Fruit fly (Drosophila melanogaster) whole organism, embryonic: ENCODE results near the gene flw.

Experiments used
- Awh ChIP-seq: fragments of 200-800 bp; sonication (Bioruptor generic); IDR thresholded peaks from 2 replicates; pipeline ENCODE4, ENCODE4 v1.3.6; 2022; ENCODE audit warnings: missing biosample characterization, missing genetic modification characterization
- CG10366 ChIP-seq: fragments of 200-800 bp; sonication (Bioruptor generic); IDR thresholded peaks from 2 replicates; pipeline ENCODE4 v1.3.6; 2022; ENCODE audit warnings: missing biosample characterization, missing genetic modification characterization
- CG10431 ChIP-seq: fragments of 200-800 bp; sonication (Bioruptor generic); optimal IDR thresholded peaks from 3 replicates; lab custom pipeline; 2018; ENCODE audit warnings: missing biosample characterization, mild to moderate bottlenecking, missing genetic modification characterization
- CG10543 ChIP-seq: fragments of 200-800 bp; sonication (Bioruptor generic); optimal IDR thresholded peaks from 3 replicates; lab custom pipeline; 2017; ENCODE audit warnings: missing biosample characterization, mild to moderate bottlenecking, missing genetic modification characterization, moderate library complexity
- CG10959 ChIP-seq: fragments of 200-800 bp; sonication (Bioruptor generic); IDR thresholded peaks from 2 replicates; pipeline ENCODE4 v1.3.6; 2022; ENCODE audit warnings: missing biosample characterization, missing genetic modification characterization
- CG11695 ChIP-seq: fragments of 200-800 bp; sonication (Bioruptor generic); IDR thresholded peaks from 3 replicates; pipeline ENCODE4 v1.3.6; 2022; ENCODE audit warnings: missing biosample characterization, missing genetic modification characterization
- CG12769 ChIP-seq: fragments of 200-800 bp; sonication (Bioruptor generic); optimal IDR thresholded peaks from 2 replicates; lab custom pipeline; 2019; ENCODE audit warnings: missing biosample characterization, mild to moderate bottlenecking, missing genetic modification characterization, moderate library complexity
- CG14441 ChIP-seq: fragments of 200-800 bp; sonication (Bioruptor generic); IDR thresholded peaks from 2 replicates; pipeline ENCODE4 v1.3.6; 2022; ENCODE audit warnings: missing biosample characterization, missing genetic modification characterization
- CG14667 ChIP-seq: fragments of 200-800 bp; sonication (Bioruptor generic); IDR thresholded peaks from 2 replicates; pipeline ENCODE4 v1.3.6; 2022; ENCODE audit warnings: missing biosample characterization, missing genetic modification characterization
- CG1602 ChIP-seq: fragments of 200-800 bp; sonication (Bioruptor generic); optimal IDR thresholded peaks from 3 replicates; lab custom pipeline; 2016; ENCODE audit warnings: missing biosample characterization, missing genetic modification characterization
- CG1603 ChIP-seq: fragments of 200-800 bp; sonication (Bioruptor generic); optimal IDR thresholded peaks from 2 replicates; lab custom pipeline; 2019; ENCODE audit warnings: missing biosample characterization, mild to moderate bottlenecking, missing genetic modification characterization, moderate library complexity
- CG16813 ChIP-seq: fragments of 200-800 bp; sonication (Bioruptor generic); IDR thresholded peaks from 3 replicates; pipeline ENCODE4 v1.3.6; 2022; ENCODE audit warnings: missing biosample characterization, missing genetic modification characterization; ENCODE audit not compliant: partially characterized antibody
- CG17186 ChIP-seq: fragments of 200-800 bp; sonication (Bioruptor generic); optimal IDR thresholded peaks from 3 replicates; lab custom pipeline; 2017; ENCODE audit warnings: missing biosample characterization, missing genetic modification reagents, missing genetic modification characterization
- CG17568 ChIP-seq: fragments of 200-800 bp; sonication (Bioruptor generic); optimal IDR thresholded peaks from 2 replicates; lab custom pipeline; 2018; ENCODE audit warnings: missing biosample characterization, mild to moderate bottlenecking, missing genetic modification characterization, moderate library complexity
- CG18011 ChIP-seq: fragments of 200-800 bp; sonication (Bioruptor generic); optimal IDR thresholded peaks from 2 replicates; lab custom pipeline; 2017; ENCODE audit warnings: missing biosample characterization, missing genetic modification characterization, mild to moderate bottlenecking, moderate library complexity, missing genotype
- CG32772 ChIP-seq: fragments of 200-800 bp; sonication (Bioruptor generic); IDR thresholded peaks from 2 replicates; pipeline ENCODE4 v1.3.6; 2022; ENCODE audit warnings: missing biosample characterization, missing genetic modification characterization
- CG3995 ChIP-seq: fragments of 200-800 bp; sonication (Bioruptor generic); optimal IDR thresholded peaks from 3 replicates; lab custom pipeline; 2016; ENCODE audit warnings: missing biosample characterization, missing genetic modification characterization
- CG6175 ChIP-seq: fragments of 200-800 bp; sonication (Bioruptor generic); IDR thresholded peaks from 3 replicates; pipeline ENCODE4 v1.3.6; 2022; ENCODE audit warnings: missing biosample characterization, missing genetic modification characterization
- CG7928 ChIP-seq: fragments of 200-800 bp; sonication (Bioruptor generic); optimal IDR thresholded peaks from 2 replicates; lab custom pipeline; 2017; ENCODE audit warnings: missing biosample characterization, mild to moderate bottlenecking, missing genetic modification characterization
- CG8359 ChIP-seq: fragments of 200-800 bp; sonication (Bioruptor generic); optimal IDR thresholded peaks from 2 replicates; lab custom pipeline; 2017; ENCODE audit warnings: missing biosample characterization, mild to moderate bottlenecking, missing genetic modification characterization, borderline replicate concordance
- CG8388 ChIP-seq: fragments of 200-800 bp; sonication (Bioruptor generic); optimal IDR thresholded peaks from 2 replicates; lab custom pipeline; 2019; ENCODE audit warnings: missing biosample characterization, mild to moderate bottlenecking, missing genetic modification characterization, moderate library complexity
- CG9727 ChIP-seq: fragments of 200-800 bp; sonication (Bioruptor generic); optimal IDR thresholded peaks from 3 replicates; lab custom pipeline; 2017; ENCODE audit warnings: missing biosample characterization, mild to moderate bottlenecking, missing genetic modification characterization
- CG9797 ChIP-seq: fragments of 200-800 bp; sonication (Bioruptor generic); optimal IDR thresholded peaks from 3 replicates; lab custom pipeline; 2018; ENCODE audit warnings: missing biosample characterization, mild to moderate bottlenecking, missing genetic modification characterization
- CG9876 ChIP-seq: fragments of 200-800 bp; sonication (Bioruptor generic); optimal IDR thresholded peaks from 2 replicates; lab custom pipeline; 2016; ENCODE audit warnings: missing biosample characterization, missing genetic modification characterization
- CG9932 ChIP-seq: fragments of 200-800 bp; sonication (Bioruptor generic); IDR thresholded peaks from 2 replicates; pipeline ENCODE4 v1.3.6; 2022; ENCODE audit warnings: missing biosample characterization, missing genetic modification characterization
- Dll ChIP-seq: fragments of 200-800 bp; sonication (Bioruptor generic); IDR thresholded peaks from 4 replicates; pipeline ENCODE4 v1.3.6; 2022; ENCODE audit warnings: missing biosample characterization, missing genetic modification characterization; ENCODE audit not compliant: partially characterized antibody
- Doc2 ChIP-seq: fragments of 200-800 bp; sonication (Bioruptor generic); IDR thresholded peaks from 2 replicates; pipeline ENCODE4 v1.3.6; 2022; ENCODE audit warnings: missing biosample characterization, missing genetic modification characterization
- HHEX ChIP-seq: fragments of 200-800 bp; sonication (Bioruptor generic); optimal IDR thresholded peaks from 3 replicates; lab custom pipeline; 2017; ENCODE audit warnings: missing biosample characterization, mild to moderate bottlenecking, missing genetic modification characterization, missing genetic modification reagents
- Mes4 ChIP-seq: fragments of 200-800 bp; sonication (Bioruptor generic); optimal IDR thresholded peaks from 2 replicates; lab custom pipeline; 2016; ENCODE audit warnings: missing biosample characterization, missing genetic modification characterization
- Myb ChIP-seq: fragments of 200-800 bp; sonication (Bioruptor generic); optimal IDR thresholded peaks from 2 replicates; lab custom pipeline; 2016; ENCODE audit warnings: missing biosample characterization, missing genetic modification characterization
- NFAT ChIP-seq: fragments of 200-800 bp; sonication (Bioruptor generic); IDR thresholded peaks from 2 replicates; pipeline ENCODE4 v1.3.6; 2022; ENCODE audit warnings: missing biosample characterization, missing genetic modification characterization
- Nf-YC ChIP-seq: fragments of 200-800 bp; optimal IDR thresholded peaks from 3 replicates; lab custom pipeline; 2019; ENCODE audit warnings: missing biosample characterization, mild to moderate bottlenecking, missing genetic modification characterization, moderate library complexity
- Oaz ChIP-seq: fragments of 200-800 bp; sonication (Bioruptor generic); IDR thresholded peaks from 2 replicates; pipeline ENCODE4 v1.3.6; 2022; ENCODE audit warnings: missing biosample characterization, missing genetic modification characterization
- Stat92E ChIP-seq, 3 experiments: fragments of >200 bp in 2 of 3; fragments of 200-800 bp in 1 of 3; sonication (Bioruptor generic) in 1 of 3; optimal IDR thresholded peaks; 2 replicates each; lab custom pipeline; 2017 to 2019; ENCODE audit warnings: missing biosample characterization in 3 of 3, missing genetic modification characterization in 3 of 3, mild to moderate bottlenecking in 1 of 3, moderate library complexity in 1 of 3
- ab ChIP-seq: fragments of 200-800 bp; sonication (Bioruptor generic); optimal IDR thresholded peaks from 2 replicates; lab custom pipeline; 2016; ENCODE audit warnings: missing biosample characterization, missing genetic modification characterization
- aop ChIP-seq: fragments of 200-800 bp; sonication (Bioruptor generic); IDR thresholded peaks from 2 replicates; pipeline ENCODE4 v1.3.6; 2022; ENCODE audit warnings: missing biosample characterization, missing genetic modification characterization
- bab2 ChIP-seq: fragments of 200-800 bp; sonication (Bioruptor generic); optimal IDR thresholded peaks from 2 replicates; lab custom pipeline; 2016; ENCODE audit warnings: missing biosample characterization, missing genetic modification characterization
- br ChIP-seq: fragments of >200 bp; optimal IDR thresholded peaks from 2 replicates; lab custom pipeline; 2017
- cato ChIP-seq: fragments of 200-800 bp; sonication (Bioruptor generic); optimal IDR thresholded peaks from 2 replicates; lab custom pipeline; 2016; ENCODE audit warnings: missing biosample characterization, missing genetic modification characterization, borderline replicate concordance
- croc ChIP-seq: fragments of 200-800 bp; sonication (Bioruptor generic); conservative IDR thresholded peaks from 3 replicates; pipeline ENCODE4 v1.3.6; 2022; ENCODE audit warnings: missing biosample characterization, missing genetic modification characterization
- da ChIP-seq: fragments of 200-800 bp; sonication (Bioruptor generic); optimal IDR thresholded peaks from 2 replicates; lab custom pipeline; 2016; ENCODE audit warnings: missing biosample characterization, missing genetic modification characterization
- dmrt99B ChIP-seq: fragments of 200-800 bp; sonication (Bioruptor generic); optimal IDR thresholded peaks from 2 replicates; lab custom pipeline; 2018; ENCODE audit warnings: missing biosample characterization, mild to moderate bottlenecking, missing genetic modification characterization, moderate library complexity
- dysf ChIP-seq: fragments of 200-800 bp; sonication (Bioruptor generic); IDR thresholded peaks from 3 replicates; pipeline ENCODE4 v1.3.6; 2022; ENCODE audit warnings: missing biosample characterization, missing genetic modification characterization
- eyg ChIP-seq: fragments of 200-800 bp; sonication (Bioruptor generic); optimal IDR thresholded peaks from 3 replicates; lab custom pipeline; 2016; ENCODE audit warnings: missing biosample characterization, missing genetic modification characterization
- h ChIP-seq: fragments of >200 bp; optimal IDR thresholded peaks from 2 replicates; lab custom pipeline; 2017
- p53 ChIP-seq: fragments of 200-800 bp; sonication (Bioruptor generic); optimal IDR thresholded peaks from 2 replicates; lab custom pipeline; 2016; ENCODE audit warnings: missing biosample characterization, missing genetic modification characterization
- psq ChIP-seq: fragments of 200-800 bp; sonication (Bioruptor generic); optimal IDR thresholded peaks from 2 replicates; lab custom pipeline; 2017; ENCODE audit warnings: missing biosample characterization, missing genetic modification characterization
- seq ChIP-seq: fragments of 200-800 bp; sonication (Bioruptor generic); IDR thresholded peaks from 2 replicates; pipeline ENCODE4 v1.3.6; 2022; ENCODE audit warnings: missing biosample characterization, missing genetic modification characterization
- slp2 ChIP-seq: fragments of 200-800 bp; sonication (Bioruptor generic); optimal IDR thresholded peaks from 2 replicates; lab custom pipeline; 2016; ENCODE audit warnings: missing biosample characterization, missing genetic modification characterization
- stc ChIP-seq: fragments of 200-800 bp; sonication (Bioruptor generic); IDR thresholded peaks from 2 replicates; pipeline ENCODE4 v1.3.6; 2022; ENCODE audit warnings: missing biosample characterization, missing genetic modification characterization
- tup ChIP-seq: fragments of 200-800 bp; sonication (Bioruptor generic); optimal IDR thresholded peaks from 2 replicates; lab custom pipeline; 2016; ENCODE audit warnings: missing biosample characterization, mild to moderate bottlenecking, missing genetic modification characterization, moderate library complexity
- unpg ChIP-seq: fragments of 200-800 bp; sonication (Bioruptor generic); optimal IDR thresholded peaks from 3 replicates; lab custom pipeline; 2018; ENCODE audit warnings: missing biosample characterization, mild to moderate bottlenecking, missing genetic modification characterization, moderate library complexity
- vvl ChIP-seq: fragments of 200-800 bp; sonication (Bioruptor generic); IDR thresholded peaks from 2 replicates; pipeline ENCODE4 v1.3.6; 2022; ENCODE audit warnings: missing biosample characterization, missing genetic modification characterization

flw gene

dm6 chrX:10367801-10368203 lies 18.0 kb upstream of the flw start, which contains the start of gene CG17841 (continued):
- TF ChIP-seq CG11695 (GFP tag; lab: Robert Waterston, UW), result no peak
- peak; percentile 80 for TF ChIP-seq CG9797 (GFP tag; lab: Kevin White, UChicago)
- TF ChIP-seq CG3995 (GFP tag; lab: Kevin White, UChicago), result no peak
- TF ChIP-seq Doc2 (GFP tag; lab: Robert Waterston, UW), result no peak
- no peak for TF ChIP-seq tup (GFP tag; lab: Kevin White, UChicago)
- TF ChIP-seq Mes4 (GFP tag; lab: Kevin White, UChicago), result no peak
- no peak for TF ChIP-seq croc (GFP tag; lab: Robert Waterston, UW)
- TF ChIP-seq CG7928 (GFP tag; lab: Kevin White, UChicago), result no peak
- no peak for TF ChIP-seq p53 (GFP tag; lab: Kevin White, UChicago)
- no peak for TF ChIP-seq da (GFP tag; lab: Kevin White, UChicago)
- TF ChIP-seq Awh (GFP tag; lab: Robert Waterston, UW), result no peak
- no peak for TF ChIP-seq CG9876 (GFP tag; lab: Kevin White, UChicago)
- no peak for TF ChIP-seq dmrt99B (tag; lab: Kevin White, UChicago)
- TF ChIP-seq CG10543 (GFP tag; lab: Kevin White, UChicago), result no peak
- TF ChIP-seq stc (GFP tag; lab: Robert Waterston, UW), result no peak
- TF ChIP-seq cato (GFP tag; lab: Kevin White, UChicago), result no peak
- no peak for TF ChIP-seq Stat92E (GFP tag; optimal IDR thresholded peaks at IDR 0.05; lab: Kevin White, UChicago)
- no peak for TF ChIP-seq CG6175
- TF ChIP-seq CG9932 (GFP tag; lab: Robert Waterston, UW), result no peak
- TF ChIP-seq CG14441 (GFP tag; lab: Robert Waterston, UW), result no peak
- peak; percentile 37; the same call in 1 of the 2 replicates for TF ChIP-seq vvl (GFP tag; lab: Robert Waterston, UW)
- no peak for TF ChIP-seq CG8359 (GFP tag; lab: Kevin White, UChicago)
- no peak for TF ChIP-seq CG17568 (GFP tag; lab: Kevin White, UChicago)
- no peak for TF ChIP-seq CG9727 (GFP tag; lab: Kevin White, UChicago)
- no peak for TF ChIP-seq bab2 (GFP tag; lab: Kevin White, UChicago)
- no peak for TF ChIP-seq dysf (GFP tag; lab: Robert Waterston, UW)
- no peak for TF ChIP-seq psq
- TF ChIP-seq aop, result no peak
- TF ChIP-seq NFAT (GFP tag; lab: Robert Waterston, UW), result no peak
- TF ChIP-seq CG10431, result no peak
- TF ChIP-seq Dll, result peak; percentile 60; the same call in 1 of the 4 replicates
- TF ChIP-seq CG17186, result peak; percentile 34
- TF ChIP-seq CG32772 (GFP tag; lab: Robert Waterston, UW), result no peak
- TF ChIP-seq eyg (GFP tag; lab: Kevin White, UChicago), result no peak
- no peak for TF ChIP-seq CG1602 (GFP tag; lab: Kevin White, UChicago)
- TF ChIP-seq Myb (GFP tag; lab: Kevin White, UChicago), result peak; percentile 80
- TF ChIP-seq seq (GFP tag; lab: Robert Waterston, UW), result no peak
- TF ChIP-seq CG1603, result peak; percentile 99
- no peak for TF ChIP-seq h
- TF ChIP-seq CG10959 (GFP tag; lab: Robert Waterston, UW), result no peak
- TF ChIP-seq CG12769 (tag; lab: Kevin White, UChicago), result peak; percentile 6
- TF ChIP-seq CG8388, result no peak
- TF ChIP-seq CG14667 (GFP tag; lab: Robert Waterston, UW), result no peak
- TF ChIP-seq Nf-YC, result peak; percentile 36
- no peak for TF ChIP-seq ab (GFP tag; lab: Kevin White, UChicago)
- no peak for TF ChIP-seq unpg (GFP tag; lab: Kevin White, UChicago)
- TF ChIP-seq CG16813, result no peak; the same call in 1 of the 3 replicates
- no peak for TF ChIP-seq br
- no peak for TF ChIP-seq HHEX
- TF ChIP-seq CG18011, result no peak
- no peak for TF ChIP-seq slp2
- TF ChIP-seq Oaz (GFP tag; lab: Robert Waterston, UW), result no peak
- no peak for TF ChIP-seq CG10366 (GFP tag; lab: Robert Waterston, UW)
